Fruit fly (Drosophila melanogaster): ENCODE data around the gene rump.

rump gene

DNA sequence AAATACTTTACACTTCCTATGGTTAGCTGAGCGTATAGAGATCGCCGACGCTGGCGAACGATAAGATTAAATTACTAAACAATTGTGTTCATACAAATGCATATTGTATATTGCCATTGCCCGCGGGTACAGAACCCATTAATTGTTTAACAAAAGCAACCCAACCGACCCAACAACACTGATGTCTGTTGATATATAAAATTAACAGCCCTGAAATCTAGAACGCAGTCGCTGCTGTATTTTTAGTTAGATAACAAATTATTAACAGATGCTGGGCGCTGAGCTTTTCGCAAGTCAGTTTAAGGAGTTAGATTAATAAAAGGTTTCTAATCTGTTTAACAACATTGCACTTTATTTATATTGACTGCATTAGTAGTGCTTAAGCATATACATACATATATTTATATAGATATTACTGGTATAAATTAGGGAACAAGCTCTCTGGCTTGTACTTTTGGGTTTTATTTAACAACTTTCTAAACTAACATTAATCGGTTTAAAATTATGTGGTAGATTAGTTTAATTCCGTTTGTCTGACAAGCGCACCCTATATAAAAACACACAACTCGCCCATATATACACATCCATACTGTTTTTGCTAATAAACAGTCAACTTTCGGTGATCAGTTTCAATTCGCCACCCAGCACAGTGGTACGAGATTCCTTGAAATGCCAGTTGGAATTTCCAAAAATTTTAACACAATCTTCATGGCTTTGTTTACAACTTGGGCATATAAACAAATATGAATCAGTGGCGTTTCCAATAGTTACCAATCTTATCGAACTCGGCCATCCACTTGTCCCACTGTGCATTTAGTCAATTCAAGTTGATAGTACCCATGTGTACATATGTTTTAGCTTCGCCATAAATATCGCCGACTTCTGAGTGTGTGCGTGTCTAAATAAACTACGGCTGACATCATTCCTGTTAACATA lies 18.1 kb upstream of the rump start (continued):
- peak; percentile 83 for TF ChIP-seq Blimp-1 (GFP tag; optimal IDR thresholded peaks at IDR 0.05)
- TF ChIP-seq bcd (GFP tag; optimal IDR thresholded peaks at IDR 0.05) = peak; percentile 92

DNA sequence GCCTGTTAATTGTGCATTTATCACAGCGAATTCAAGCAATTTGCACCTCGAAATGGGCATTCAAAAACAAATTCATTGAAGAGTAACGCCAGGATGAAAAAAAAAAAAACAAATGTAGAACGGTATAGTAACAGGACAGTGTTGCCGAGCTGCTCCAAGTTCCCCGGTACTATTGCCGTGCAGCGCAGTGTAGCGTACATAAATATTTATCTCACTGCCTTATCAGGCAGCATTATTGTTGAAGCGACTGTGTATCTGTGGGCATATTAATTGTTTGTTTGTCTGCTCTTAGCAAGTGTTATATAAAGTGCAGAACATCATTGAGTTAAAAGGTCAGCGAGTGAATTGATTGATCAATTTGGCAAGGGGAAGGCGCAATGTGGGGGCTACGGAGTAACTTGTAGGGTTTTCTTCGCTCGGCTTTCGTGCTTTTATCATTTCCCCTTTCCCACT lies 6.3 kb upstream of the rump start:
- TF ChIP-seq hb (GFP tag; IDR thresholded peaks at IDR 0.05; ENCODE audit: partially characterized antibody) (no peak), ab (GFP tag; optimal IDR thresholded peaks at IDR 0.05) (no peak), CG43689 (GFP tag; IDR thresholded peaks at IDR 0.05) (no peak), dm (GFP tag; optimal IDR thresholded peaks at IDR 0.05) (no peak), CG10321 (GFP tag; IDR thresholded peaks at IDR 0.05) (no peak), sisA (GFP tag; IDR thresholded peaks at IDR 0.05) (no peak), CG13775 (GFP tag; optimal IDR thresholded peaks at IDR 0.05) (no peak), CG6813 (GFP tag; optimal IDR thresholded peaks at IDR 0.05) (peak; percentile 24), cg (GFP tag; optimal IDR thresholded peaks at IDR 0.05) (peak; percentile 75), Abd-B (GFP tag; optimal IDR thresholded peaks at IDR 0.05) (no peak), CG6175 (GFP tag; IDR thresholded peaks at IDR 0.05) (no peak), Hr39 (optimal IDR thresholded peaks at IDR 0.05) (no peak), pros (GFP tag; optimal IDR thresholded peaks at IDR 0.05) (no peak), dmrt99B (tag; optimal IDR thresholded peaks at IDR 0.05) (no peak), Med (GFP tag) (no peak), CG17359 (tag; optimal IDR thresholded peaks at IDR 0.05) (no peak), CG10654 (GFP tag; optimal IDR thresholded peaks at IDR 0.05) (no peak), CG10462 (GFP tag; optimal IDR thresholded peaks at IDR 0.05) (peak; percentile 52), klu (GFP tag; IDR thresholded peaks at IDR 0.05) (no peak), MESR4 (GFP tag; optimal IDR thresholded peaks at IDR 0.05) (no peak), Bgb (GFP tag; IDR thresholded peaks at IDR 0.05; ENCODE audit: partially characterized antibody) (no peak), pfk (GFP tag; optimal IDR thresholded peaks at IDR 0.05) (no peak), vnd (GFP tag; IDR thresholded peaks at IDR 0.05; ENCODE audit: partially characterized antibody) (no peak), CG1602 (GFP tag; optimal IDR thresholded peaks at IDR 0.05) (no peak), Ets65A (GFP tag) (no peak), pb (GFP tag; optimal IDR thresholded peaks at IDR 0.05) (no peak), caup (GFP tag; optimal IDR thresholded peaks at IDR 0.05; ENCODE audit: severe bottlenecking) (no peak), CG1647 (GFP tag; optimal IDR thresholded peaks at IDR 0.05) (no peak), sob (GFP tag; IDR thresholded peaks at IDR 0.05) (no peak), CG13894 (tag; optimal IDR thresholded peaks at IDR 0.05) (no peak), CG10431 (GFP tag; optimal IDR thresholded peaks at IDR 0.05) (no peak), vfl (GFP tag; optimal IDR thresholded peaks at IDR 0.05) (no peak), kni (GFP tag; optimal IDR thresholded peaks at IDR 0.05) (peak; percentile 56), Hmx (GFP tag; optimal IDR thresholded peaks at IDR 0.05) (no peak), CG13424 (tag; optimal IDR thresholded peaks at IDR 0.05) (no peak), scrt (GFP tag; optimal IDR thresholded peaks at IDR 0.05) (no peak), Dip3 (GFP tag; optimal IDR thresholded peaks at IDR 0.05) (no peak), CG13123 (GFP tag; optimal IDR thresholded peaks at IDR 0.05) (no peak), CG1603 (tag; optimal IDR thresholded peaks at IDR 0.05) (no peak), CG11723 (GFP tag; optimal IDR thresholded peaks at IDR 0.05) (no peak), CG2120 (GFP tag; optimal IDR thresholded peaks at IDR 0.05) (no peak), sna (GFP tag; IDR thresholded peaks at IDR 0.05; ENCODE audit: partially characterized antibody) (no peak), fu2 (GFP tag; optimal IDR thresholded peaks at IDR 0.05) (no peak), ap (GFP tag; IDR thresholded peaks at IDR 0.05) (no peak), CG7372 (GFP tag; IDR thresholded peaks at IDR 0.05) (no peak)
